Worm (Caenorhabditis elegans): Measurements from ENCODE around the gene meg-3.

- TF ChIP-seq mep-1 (tag; optimal IDR thresholded peaks at IDR 0.05) (no peak), elt-3 (tag; optimal IDR thresholded peaks at IDR 0.05) (no peak), lsy-2 (tag; optimal IDR thresholded peaks at IDR 0.05) (no peak), sptf-1 (tag; optimal IDR thresholded peaks at IDR 0.05) (no peak), blmp-1 (tag; optimal IDR thresholded peaks at IDR 0.05) (no peak), nhr-12 (tag; optimal IDR thresholded peaks at IDR 0.05) (no peak), zip-8 (tag; optimal IDR thresholded peaks at IDR 0.05) (no peak), mls-2 (tag; optimal IDR thresholded peaks at IDR 0.05) (no peak)
Measured at ce11 chrX:2014521-2014920, 25.1 kb upstream of the meg-3 start.

Measured in whole organism, mixed stage, embryonic.